Fruit fly (Drosophila melanogaster) whole organism, embryonic: ENCODE data around the gene Fur2.

ENCODE experiments used
- Asciz ChIP-seq: fragments of 200-800 bp; sonication (Bioruptor generic); optimal IDR thresholded peaks from 2 replicates; lab custom pipeline; 2017; ENCODE audit warnings: missing biosample characterization, mild to moderate bottlenecking, missing genetic modification characterization, missing genetic modification reagents
- B-H1 ChIP-seq: fragments of 200-800 bp; sonication (Bioruptor generic); IDR thresholded peaks from 3 replicates; pipeline ENCODE4 v1.3.6; 2022; ENCODE audit warnings: missing biosample characterization, missing genetic modification characterization
- CG10543 ChIP-seq: fragments of 200-800 bp; sonication (Bioruptor generic); optimal IDR thresholded peaks from 3 replicates; lab custom pipeline; 2017; ENCODE audit warnings: missing biosample characterization, mild to moderate bottlenecking, missing genetic modification characterization, moderate library complexity
- CG11093 ChIP-seq: fragments of 200-800 bp; sonication (Bioruptor generic); IDR thresholded peaks from 3 replicates; pipeline ENCODE4 v1.3.6; 2022; ENCODE audit warnings: missing biosample characterization, missing genetic modification characterization
- CG12219 ChIP-seq: fragments of 200-800 bp; sonication (Bioruptor generic); optimal IDR thresholded peaks from 3 replicates; lab custom pipeline; 2018; ENCODE audit warnings: missing biosample characterization, mild to moderate bottlenecking, missing genetic modification characterization
- CG13287 ChIP-seq: fragments of 200-800 bp; sonication (Bioruptor generic); IDR thresholded peaks from 2 replicates; pipeline ENCODE4 v1.3.6; 2022; ENCODE audit warnings: missing biosample characterization, missing genetic modification characterization; ENCODE audit not compliant: partially characterized antibody
- CG2116 ChIP-seq: fragments of 200-800 bp; sonication (Bioruptor generic); optimal IDR thresholded peaks from 3 replicates; lab custom pipeline; 2018; ENCODE audit warnings: missing biosample characterization, mild to moderate bottlenecking, missing genetic modification characterization
- CG2889 ChIP-seq: fragments of 200-800 bp; sonication (Bioruptor generic); IDR thresholded peaks from 3 replicates; pipeline ENCODE4 v1.3.6; 2022; ENCODE audit warnings: missing biosample characterization, missing genetic modification characterization
- CG32772 ChIP-seq: fragments of 200-800 bp; sonication (Bioruptor generic); IDR thresholded peaks from 2 replicates; pipeline ENCODE4 v1.3.6; 2022; ENCODE audit warnings: missing biosample characterization, missing genetic modification characterization
- CG4282 ChIP-seq: fragments of 200-800 bp; sonication (Bioruptor generic); optimal IDR thresholded peaks from 2 replicates; lab custom pipeline; 2016; ENCODE audit warnings: missing biosample characterization, missing genetic modification characterization
- CG4404 ChIP-seq: fragments of 200-800 bp; sonication (Bioruptor generic); IDR thresholded peaks from 2 replicates; pipeline ENCODE4 v1.3.6; 2022; ENCODE audit warnings: missing biosample characterization, missing genetic modification characterization
- CG6689 ChIP-seq: fragments of 200-800 bp; sonication (Bioruptor generic); IDR thresholded peaks from 2 replicates; pipeline ENCODE4 v1.3.6; 2022; ENCODE audit warnings: missing biosample characterization, missing genetic modification characterization
- CG7357 ChIP-seq: fragments of 200-800 bp; sonication (Bioruptor generic); IDR thresholded peaks from 3 replicates; pipeline ENCODE4 v1.3.6; 2022; ENCODE audit warnings: missing biosample characterization, missing genetic modification characterization
- CG7786 ChIP-seq: fragments of 200-800 bp; sonication (Bioruptor generic); optimal IDR thresholded peaks from 2 replicates; lab custom pipeline; 2016; ENCODE audit warnings: missing biosample characterization, missing genetic modification characterization
- CG7928 ChIP-seq: fragments of 200-800 bp; sonication (Bioruptor generic); optimal IDR thresholded peaks from 2 replicates; lab custom pipeline; 2017; ENCODE audit warnings: missing biosample characterization, mild to moderate bottlenecking, missing genetic modification characterization
- CG8944 ChIP-seq: fragments of 200-800 bp; sonication (Bioruptor generic); optimal IDR thresholded peaks from 3 replicates; lab custom pipeline; 2016; ENCODE audit warnings: missing biosample characterization, missing genetic modification characterization
- CG9215 ChIP-seq: fragments of 200-800 bp; sonication (Bioruptor generic); IDR thresholded peaks from 2 replicates; pipeline ENCODE4 v1.3.6; 2022; ENCODE audit warnings: missing biosample characterization, missing genetic modification characterization
- Chrac-16 ChIP-seq: fragments of 200-800 bp; sonication (Bioruptor generic); optimal IDR thresholded peaks from 3 replicates; lab custom pipeline; 2016; ENCODE audit warnings: missing biosample characterization, missing genetic modification characterization
- CkIIα-i1 ChIP-seq: fragments of 200-800 bp; sonication (Bioruptor generic); IDR thresholded peaks from 2 replicates; pipeline ENCODE4 v1.3.6; 2022; ENCODE audit warnings: missing biosample characterization, missing genetic modification characterization
- Ets65A ChIP-seq: fragments of 200-800 bp; sonication (Bioruptor generic); peaks from one replicate; lab custom pipeline; 2016; ENCODE audit warnings: missing biosample characterization, missing genetic modification characterization
- Gsc ChIP-seq: fragments of 200-800 bp; sonication (Bioruptor generic); IDR thresholded peaks from 2 replicates; pipeline ENCODE4 v1.3.6; 2022; ENCODE audit warnings: missing biosample characterization, missing genetic modification characterization
- H2.0 ChIP-seq: fragments of 200-800 bp; sonication (Bioruptor generic); IDR thresholded peaks from 2 replicates; pipeline ENCODE4 v1.3.6; 2022; ENCODE audit warnings: missing biosample characterization, missing genetic modification characterization
- HmgZ ChIP-seq: fragments of 200-800 bp; sonication (Bioruptor generic); optimal IDR thresholded peaks from 2 replicates; lab custom pipeline; 2018; ENCODE audit warnings: missing biosample characterization, mild to moderate bottlenecking, missing genetic modification characterization
- Hmr ChIP-seq: fragments of 200-800 bp; sonication (Bioruptor generic); optimal IDR thresholded peaks from 3 replicates; lab custom pipeline; 2017; ENCODE audit warnings: mild to moderate bottlenecking, missing biosample characterization, missing genetic modification reagents, missing genetic modification characterization
- MESR4 ChIP-seq: fragments of 200-800 bp; sonication (Bioruptor generic); optimal IDR thresholded peaks from 2 replicates; lab custom pipeline; 2018; ENCODE audit warnings: missing biosample characterization, mild to moderate bottlenecking, missing genetic modification characterization, moderate library complexity
- MTF-1 ChIP-seq: fragments of 200-800 bp; sonication (Bioruptor generic); optimal IDR thresholded peaks from 2 replicates; lab custom pipeline; 2018; ENCODE audit warnings: missing biosample characterization, mild to moderate bottlenecking, missing genetic modification characterization, borderline replicate concordance
- Mes4 ChIP-seq: fragments of 200-800 bp; sonication (Bioruptor generic); optimal IDR thresholded peaks from 2 replicates; lab custom pipeline; 2016; ENCODE audit warnings: missing biosample characterization, missing genetic modification characterization
- Neu2 ChIP-seq: fragments of 200-800 bp; sonication (Bioruptor generic); optimal IDR thresholded peaks from 3 replicates; lab custom pipeline; 2016; ENCODE audit warnings: missing biosample characterization, missing genetic modification characterization, borderline replicate concordance
- Nf-YC ChIP-seq: fragments of 200-800 bp; optimal IDR thresholded peaks from 3 replicates; lab custom pipeline; 2019; ENCODE audit warnings: missing biosample characterization, mild to moderate bottlenecking, missing genetic modification characterization, moderate library complexity
- PHDP ChIP-seq: fragments of 200-800 bp; sonication (Bioruptor generic); optimal IDR thresholded peaks from 3 replicates; lab custom pipeline; 2018; ENCODE audit warnings: missing biosample characterization, mild to moderate bottlenecking, missing genetic modification characterization, moderate library complexity
- Sox100B ChIP-seq: fragments of 200-800 bp; sonication (Bioruptor generic); optimal IDR thresholded peaks from 3 replicates; lab custom pipeline; 2018; ENCODE audit warnings: missing biosample characterization, mild to moderate bottlenecking, missing genetic modification characterization
- abd-A ChIP-seq: fragments of 200-800 bp; sonication (Bioruptor generic); optimal IDR thresholded peaks from 3 replicates; lab custom pipeline; 2019; ENCODE audit warnings: missing biosample characterization, mild to moderate bottlenecking, missing genetic modification characterization, moderate library complexity
- az2 ChIP-seq: fragments of 200-800 bp; sonication (Bioruptor generic); optimal IDR thresholded peaks from 3 replicates; lab custom pipeline; 2016; ENCODE audit warnings: missing biosample characterization, missing genetic modification characterization
- cg ChIP-seq: fragments of 200-800 bp; sonication (Bioruptor generic); optimal IDR thresholded peaks from 3 replicates; lab custom pipeline; 2019; ENCODE audit warnings: missing biosample characterization, mild to moderate bottlenecking, missing genetic modification characterization, moderate library complexity
- chn ChIP-seq: fragments of 200-800 bp; sonication (Bioruptor generic); optimal IDR thresholded peaks from 2 replicates; lab custom pipeline; 2016; ENCODE audit warnings: missing biosample characterization, missing genetic modification characterization
- crp ChIP-seq, 2 experiments: fragments of 200-800 bp; sonication (Bioruptor generic); optimal IDR thresholded peaks; 2 replicates in 1 of 2; 3 replicates in 1 of 2; lab custom pipeline; 2017; ENCODE audit warnings: missing biosample characterization in 2 of 2, missing genetic modification characterization in 2 of 2, mild to moderate bottlenecking in 1 of 2, moderate library complexity in 1 of 2
- eyg ChIP-seq: fragments of 200-800 bp; sonication (Bioruptor generic); optimal IDR thresholded peaks from 3 replicates; lab custom pipeline; 2016; ENCODE audit warnings: missing biosample characterization, missing genetic modification characterization
- ftz-f1 ChIP-seq: fragments of 200-800 bp; sonication (Bioruptor generic); optimal IDR thresholded peaks from 2 replicates; lab custom pipeline; 2016; ENCODE audit warnings: missing biosample characterization, missing genetic modification characterization
- hkb ChIP-seq, 2 experiments: fragments of 200-800 bp in 1 of 2; fragments of >200 bp in 1 of 2; sonication (Bioruptor generic) in 1 of 2; IDR thresholded peaks in 1 of 2; optimal IDR thresholded peaks in 1 of 2; 2 replicates each; pipeline versions ENCODE4 v1.3.6 to Lab custom; 2017 to 2022; ENCODE audit warnings: missing biosample characterization in 1 of 2, missing genetic modification characterization in 1 of 2
- jigr1 ChIP-seq: fragments of 200-800 bp; sonication (Bioruptor generic); IDR thresholded peaks from 3 replicates; pipeline ENCODE4 v1.3.6; 2022; ENCODE audit warnings: missing biosample characterization, missing genetic modification characterization
- kni ChIP-seq: fragments of 200-800 bp; sonication (Bioruptor generic); optimal IDR thresholded peaks from 3 replicates; lab custom pipeline; 2017; ENCODE audit warnings: mild to moderate bottlenecking, missing biosample characterization, missing genetic modification reagents, missing genetic modification characterization
- oc ChIP-seq: fragments of 200-800 bp; sonication (Bioruptor generic); optimal IDR thresholded peaks from 2 replicates; lab custom pipeline; 2018; ENCODE audit warnings: missing biosample characterization, mild to moderate bottlenecking, missing genetic modification characterization, moderate library complexity
- onecut ChIP-seq: fragments of 200-800 bp; sonication (Bioruptor generic); IDR thresholded peaks from 2 replicates; pipeline ENCODE4 v1.3.6; 2022; ENCODE audit warnings: missing biosample characterization, missing genetic modification characterization
- psq ChIP-seq: fragments of 200-800 bp; sonication (Bioruptor generic); optimal IDR thresholded peaks from 2 replicates; lab custom pipeline; 2017; ENCODE audit warnings: missing biosample characterization, missing genetic modification characterization
- salm ChIP-seq: fragments of 200-800 bp; sonication (Bioruptor generic); optimal IDR thresholded peaks from 2 replicates; lab custom pipeline; 2018; ENCODE audit warnings: missing biosample characterization, mild to moderate bottlenecking, missing genetic modification characterization
- scrt ChIP-seq: fragments of 200-800 bp; sonication (Bioruptor generic); optimal IDR thresholded peaks from 2 replicates; lab custom pipeline; 2018; ENCODE audit warnings: missing biosample characterization, mild to moderate bottlenecking, missing genetic modification characterization, moderate library complexity
- sens ChIP-seq: fragments of 200-800 bp; sonication (Bioruptor generic); peaks from one replicate; lab custom pipeline; 2016; ENCODE audit warnings: missing biosample characterization, missing genetic modification characterization
- shn ChIP-seq: fragments of 200-800 bp; sonication (Bioruptor generic); optimal IDR thresholded peaks from 3 replicates; lab custom pipeline; 2016; ENCODE audit warnings: missing biosample characterization, missing genetic modification characterization
- stc ChIP-seq: fragments of 200-800 bp; sonication (Bioruptor generic); IDR thresholded peaks from 2 replicates; pipeline ENCODE4 v1.3.6; 2022; ENCODE audit warnings: missing biosample characterization, missing genetic modification characterization
- tin ChIP-seq: fragments of 200-800 bp; sonication (Bioruptor generic); optimal IDR thresholded peaks from 3 replicates; lab custom pipeline; 2016; ENCODE audit warnings: missing biosample characterization, missing genetic modification characterization
- tup ChIP-seq: fragments of 200-800 bp; sonication (Bioruptor generic); optimal IDR thresholded peaks from 2 replicates; lab custom pipeline; 2016; ENCODE audit warnings: missing biosample characterization, mild to moderate bottlenecking, missing genetic modification characterization, moderate library complexity

Gene Fur2

DNA sequence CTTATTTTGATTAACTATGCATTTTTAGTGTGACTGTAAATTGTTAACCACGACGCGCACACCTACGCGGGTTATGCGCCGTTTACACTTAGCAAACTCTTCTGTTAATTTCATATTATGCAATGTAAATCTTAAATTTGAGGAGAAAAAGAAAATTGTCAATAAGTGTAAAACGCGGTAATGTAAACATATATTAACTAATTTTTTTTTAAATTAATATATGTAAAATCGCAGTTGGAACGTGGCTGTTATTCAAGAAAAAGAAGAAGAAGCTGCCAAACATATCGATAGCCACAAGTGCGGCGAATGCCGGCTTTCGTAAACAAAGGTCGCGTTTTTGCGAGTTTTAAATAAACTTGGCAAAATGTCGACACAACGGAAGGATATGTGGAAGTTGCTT lies 18.5 kb downstream of the Fur2 start, which contains the start of the genes TH1 and mei-41 (continued):
- TF ChIP-seq salm: peak; percentile 73
- TF ChIP-seq CG7786 (GFP tag; lab: Kevin White, UChicago): peak; percentile 41
- TF ChIP-seq H2.0 (GFP tag; lab: Robert Waterston, UW): peak; percentile 94
- TF ChIP-seq scrt (GFP tag; lab: Kevin White, UChicago): no peak
- TF ChIP-seq PHDP (tag; lab: Kevin White, UChicago): peak; percentile 89
- no peak for TF ChIP-seq CG7928 (GFP tag; lab: Kevin White, UChicago)
- peak; percentile 91 for TF ChIP-seq CG2889
- TF ChIP-seq CG12219 (GFP tag; lab: Kevin White, UChicago): no peak
- TF ChIP-seq oc: peak; percentile 80
- no peak for TF ChIP-seq hkb (optimal IDR thresholded peaks at IDR 0.05; lab: Kevin White, UChicago)
- peak; percentile 94 for TF ChIP-seq hkb (GFP tag; IDR thresholded peaks at IDR 0.05; lab: Robert Waterston, UW)
- peak; percentile 97 for TF ChIP-seq CG6689 (GFP tag; lab: Robert Waterston, UW)
- TF ChIP-seq MTF-1 (GFP tag; lab: Kevin White, UChicago): peak; percentile 19
- peak; percentile 55 for TF ChIP-seq ftz-f1
- peak; percentile 70 for TF ChIP-seq CG2116
- peak; percentile 59 for TF ChIP-seq chn (GFP tag; lab: Kevin White, UChicago)
- no peak for TF ChIP-seq abd-A (tag; lab: Kevin White, UChicago)
- TF ChIP-seq kni (GFP tag; lab: Kevin White, UChicago): no peak
- TF ChIP-seq sens (GFP tag; lab: Kevin White, UChicago): no peak
- TF ChIP-seq CG7357: peak; percentile 100
- TF ChIP-seq psq (GFP tag; lab: Kevin White, UChicago): no peak
- peak; percentile 94 for TF ChIP-seq CG9215
- no peak for TF ChIP-seq Hmr (GFP tag; lab: Kevin White, UChicago)
- peak; percentile 89 for TF ChIP-seq stc (GFP tag; lab: Robert Waterston, UW)
- TF ChIP-seq cg (GFP tag; lab: Kevin White, UChicago): no peak
- no peak for TF ChIP-seq Nf-YC (tag; lab: Kevin White, UChicago)
- TF ChIP-seq tin (GFP tag; lab: Kevin White, UChicago): peak; percentile 84
- no peak for TF ChIP-seq Sox100B (GFP tag; lab: Kevin White, UChicago)
- TF ChIP-seq CG10543: no peak
- peak; percentile 95 for TF ChIP-seq Ets65A
- TF ChIP-seq Gsc: no peak
- TF ChIP-seq crp (GFP tag; optimal IDR thresholded peaks at IDR 0.05; lab: Kevin White, UChicago): peak in 1 of 2 experiments; percentile 45
- TF ChIP-seq MESR4 (GFP tag; lab: Kevin White, UChicago): no peak
- peak; percentile 73 for TF ChIP-seq CkIIα-i1
- TF ChIP-seq CG4404: peak; percentile 95
- TF ChIP-seq onecut: peak; percentile 76
- no peak for TF ChIP-seq Neu2 (GFP tag; lab: Kevin White, UChicago)
- no peak for TF ChIP-seq shn
- peak; percentile 96 for TF ChIP-seq CG32772 (GFP tag; lab: Robert Waterston, UW)
- TF ChIP-seq Chrac-16 (GFP tag; lab: Kevin White, UChicago): peak; percentile 88
- no peak for TF ChIP-seq Asciz
- TF ChIP-seq B-H1 (GFP tag; lab: Robert Waterston, UW): peak; percentile 93
- TF ChIP-seq CG4282: no peak
- TF ChIP-seq CG13287: peak; percentile 57
- TF ChIP-seq tup (GFP tag; lab: Kevin White, UChicago): peak; percentile 81
- TF ChIP-seq jigr1 (GFP tag; lab: Robert Waterston, UW): peak; percentile 90
- peak; percentile 94 for TF ChIP-seq CG11093 (GFP tag; lab: Robert Waterston, UW)
- peak; percentile 84 for TF ChIP-seq az2 (GFP tag; lab: Kevin White, UChicago)
- no peak for TF ChIP-seq eyg (GFP tag; lab: Kevin White, UChicago)
- TF ChIP-seq CG8944 (GFP tag; lab: Kevin White, UChicago): peak; percentile 7
- TF ChIP-seq HmgZ (tag; lab: Kevin White, UChicago): peak; percentile 79
- peak; percentile 13 for TF ChIP-seq Mes4 (GFP tag; lab: Kevin White, UChicago)
